Fruit fly (Drosophila melanogaster) whole organism, embryonic: ENCODE data around the gene CG43137.
A peak's percentile ranks its signal among the peaks of the same experiment; 100 is the strongest.

Experiments used
- Atf6 ChIP-seq: fragments of 200-800 bp; sonication (Bioruptor generic); IDR thresholded peaks from 2 replicates; pipeline ENCODE4 v1.3.6; 2022; ENCODE audit warnings: missing biosample characterization, missing genetic modification characterization
- B-H2 ChIP-seq: fragments of 200-800 bp; sonication (Bioruptor generic); optimal IDR thresholded peaks from 2 replicates; lab custom pipeline; 2018; ENCODE audit warnings: missing biosample characterization, mild to moderate bottlenecking, missing genetic modification characterization
- Bdp1 ChIP-seq: fragments of 200-800 bp; sonication (Bioruptor generic); optimal IDR thresholded peaks from 3 replicates; lab custom pipeline; 2016; ENCODE audit warnings: missing biosample characterization, missing genetic modification characterization
- CG12391 ChIP-seq: fragments of 200-800 bp; sonication (Bioruptor generic); optimal IDR thresholded peaks from 3 replicates; lab custom pipeline; 2018; ENCODE audit warnings: missing biosample characterization, mild to moderate bottlenecking, missing genetic modification characterization, moderate library complexity
- CG13424 ChIP-seq: fragments of 200-800 bp; sonication (Bioruptor generic); optimal IDR thresholded peaks from 2 replicates; lab custom pipeline; 2019; ENCODE audit warnings: missing biosample characterization, mild to moderate bottlenecking, missing genetic modification characterization, moderate library complexity
- CG13894 ChIP-seq: fragments of 200-800 bp; sonication (Bioruptor generic); optimal IDR thresholded peaks from 3 replicates; lab custom pipeline; 2018; ENCODE audit warnings: missing biosample characterization, mild to moderate bottlenecking, missing genetic modification characterization, moderate library complexity
- CG14965 ChIP-seq: fragments of 200-800 bp; sonication (Bioruptor generic); optimal IDR thresholded peaks from 2 replicates; lab custom pipeline; 2016; ENCODE audit warnings: missing biosample characterization, missing genetic modification characterization, borderline replicate concordance
- CG15269 ChIP-seq: fragments of 200-800 bp; sonication (Bioruptor generic); optimal IDR thresholded peaks from 2 replicates; lab custom pipeline; 2018; ENCODE audit warnings: missing biosample characterization, mild to moderate bottlenecking, missing genetic modification characterization, moderate library complexity
- CG1529 ChIP-seq: fragments of 200-800 bp; sonication (Bioruptor generic); optimal IDR thresholded peaks from 3 replicates; lab custom pipeline; 2018; ENCODE audit warnings: missing biosample characterization, missing genetic modification characterization
- CG16813 ChIP-seq: fragments of 200-800 bp; sonication (Bioruptor generic); IDR thresholded peaks from 3 replicates; pipeline ENCODE4 v1.3.6; 2022; ENCODE audit warnings: missing biosample characterization, missing genetic modification characterization; ENCODE audit not compliant: partially characterized antibody
- CG16863 ChIP-seq: fragments of 200-800 bp; sonication (Bioruptor generic); optimal IDR thresholded peaks from 3 replicates; lab custom pipeline; 2016; ENCODE audit warnings: missing biosample characterization, missing genetic modification characterization
- CG17612 ChIP-seq: fragments of 200-800 bp; sonication (Bioruptor generic); IDR thresholded peaks from 2 replicates; pipeline ENCODE4 v1.3.6; 2022; ENCODE audit warnings: missing biosample characterization, missing genetic modification characterization
- CG1832 ChIP-seq: fragments of 200-800 bp; sonication (Bioruptor generic); optimal IDR thresholded peaks from 2 replicates; lab custom pipeline; 2017; ENCODE audit warnings: missing biosample characterization, mild to moderate bottlenecking, missing genetic modification characterization, inconsistent platforms
- CG2199 ChIP-seq: fragments of 200-800 bp; sonication (Bioruptor generic); IDR thresholded peaks from 3 replicates; pipeline ENCODE4 v1.3.6; 2022; ENCODE audit warnings: missing biosample characterization, missing genetic modification characterization
- CG30403 ChIP-seq: fragments of 200-800 bp; sonication (Bioruptor generic); optimal IDR thresholded peaks from 3 replicates; lab custom pipeline; 2016; ENCODE audit warnings: missing biosample characterization, missing genetic modification characterization
- CG3163 ChIP-seq: fragments of 200-800 bp; sonication (Bioruptor generic); optimal IDR thresholded peaks from 3 replicates; lab custom pipeline; 2016; ENCODE audit warnings: missing biosample characterization, missing genetic modification characterization
- CG32767 ChIP-seq: fragments of 200-800 bp; sonication (Bioruptor generic); IDR thresholded peaks from 2 replicates; pipeline ENCODE4 v1.3.6; 2022; ENCODE audit warnings: missing biosample characterization, missing genetic modification characterization
- CG5245 ChIP-seq: fragments of 200-800 bp; sonication (Bioruptor generic); optimal IDR thresholded peaks from 3 replicates; lab custom pipeline; 2016; ENCODE audit warnings: missing biosample characterization, missing genetic modification characterization
- CG6272 ChIP-seq: fragments of 200-800 bp; sonication (Bioruptor generic); IDR thresholded peaks from 2 replicates; pipeline ENCODE4 v1.3.6; 2022; ENCODE audit warnings: missing biosample characterization, missing genetic modification characterization
- CG7271 ChIP-seq: fragments of 200-800 bp; sonication (Bioruptor generic); optimal IDR thresholded peaks from 2 replicates; lab custom pipeline; 2018; ENCODE audit warnings: missing biosample characterization, mild to moderate bottlenecking, missing genetic modification characterization, moderate library complexity
- CG8281 ChIP-seq: fragments of 200-800 bp; sonication (Bioruptor generic); optimal IDR thresholded peaks from 2 replicates; lab custom pipeline; 2018; ENCODE audit warnings: missing biosample characterization, mild to moderate bottlenecking, missing genetic modification characterization, moderate library complexity
- CG8478 ChIP-seq: fragments of >200 bp; optimal IDR thresholded peaks from 2 replicates; lab custom pipeline; 2018
- Dbx ChIP-seq: fragments of 200-800 bp; sonication (Bioruptor generic); IDR thresholded peaks from 3 replicates; pipeline ENCODE4 v1.3.6; 2022; ENCODE audit warnings: missing biosample characterization, missing genetic modification characterization
- Doc3 ChIP-seq: fragments of 200-800 bp; sonication (Bioruptor generic); IDR thresholded peaks from 3 replicates; pipeline ENCODE4 v1.3.6; 2022; ENCODE audit warnings: missing biosample characterization, missing genetic modification characterization; ENCODE audit not compliant: partially characterized antibody
- Drgx ChIP-seq: fragments of 200-800 bp; sonication (Bioruptor generic); IDR thresholded peaks from 2 replicates; pipeline ENCODE4 v1.3.6; 2022; ENCODE audit warnings: missing biosample characterization, missing genetic modification characterization
- H15 ChIP-seq: fragments of 200-800 bp; sonication (Bioruptor generic); IDR thresholded peaks from 3 replicates; pipeline ENCODE4 v1.3.6; 2022; ENCODE audit warnings: missing biosample characterization, missing genetic modification characterization
- Hr3 ChIP-seq: fragments of 200-800 bp; sonication (Bioruptor generic); optimal IDR thresholded peaks from 3 replicates; lab custom pipeline; 2016; ENCODE audit warnings: missing biosample characterization, missing genetic modification characterization
- Hr39 ChIP-seq: fragments of >200 bp; optimal IDR thresholded peaks from 2 replicates; lab custom pipeline; 2017
- Hr51 ChIP-seq, 2 experiments: fragments of 200-800 bp; sonication (Bioruptor generic); optimal IDR thresholded peaks; 2 replicates in 1 of 2; 3 replicates in 1 of 2; lab custom pipeline; 2016 to 2018; ENCODE audit warnings: missing biosample characterization in 2 of 2, missing genetic modification characterization in 2 of 2, mild to moderate bottlenecking in 1 of 2, moderate library complexity in 1 of 2
- Lhr ChIP-seq: fragments of 200-800 bp; sonication (Bioruptor generic); optimal IDR thresholded peaks from 3 replicates; lab custom pipeline; 2017; ENCODE audit warnings: mild to moderate bottlenecking, missing biosample characterization, missing genetic modification reagents, missing genetic modification characterization
- Lim3 ChIP-seq: fragments of 200-800 bp; sonication (Bioruptor generic); IDR thresholded peaks from 2 replicates; pipeline ENCODE4 v1.3.6; 2022; ENCODE audit warnings: missing biosample characterization, missing genetic modification characterization
- Mes4 ChIP-seq: fragments of 200-800 bp; sonication (Bioruptor generic); optimal IDR thresholded peaks from 2 replicates; lab custom pipeline; 2016; ENCODE audit warnings: missing biosample characterization, missing genetic modification characterization
- Opbp ChIP-seq: fragments of 200-800 bp; sonication (Bioruptor generic); IDR thresholded peaks from 3 replicates; pipeline ENCODE4 v1.3.6; 2022; ENCODE audit warnings: missing biosample characterization, missing genetic modification characterization; ENCODE audit not compliant: partially characterized antibody
- Optix ChIP-seq: fragments of 200-800 bp; sonication (Bioruptor generic); IDR thresholded peaks from 3 replicates; pipeline ENCODE4 v1.3.6; 2022; ENCODE audit warnings: missing biosample characterization, missing genetic modification characterization
- Pdp1 ChIP-seq, 2 experiments: fragments of 200-800 bp; sonication (Bioruptor generic); optimal IDR thresholded peaks; 3 replicates each; lab custom pipeline; 2016; ENCODE audit warnings: missing biosample characterization in 2 of 2, missing genetic modification characterization in 2 of 2, mild to moderate bottlenecking in 1 of 2, moderate library complexity in 1 of 2
- Sin3A ChIP-seq: fragments of >200 bp; optimal IDR thresholded peaks from 2 replicates; lab custom pipeline; 2018
- bbx ChIP-seq: fragments of 200-800 bp; sonication (Bioruptor generic); IDR thresholded peaks from 2 replicates; pipeline ENCODE4 v1.3.6; 2022; ENCODE audit warnings: missing biosample characterization, missing genetic modification characterization; ENCODE audit not compliant: partially characterized antibody
- ci ChIP-seq: fragments of 200-800 bp; sonication (Bioruptor generic); IDR thresholded peaks from 3 replicates; pipeline ENCODE4 v1.3.6; 2022; ENCODE audit warnings: missing biosample characterization, missing genetic modification characterization
- dati ChIP-seq: fragments of 200-800 bp; sonication (Bioruptor generic); IDR thresholded peaks from 2 replicates; pipeline ENCODE4 v1.3.6; 2022; ENCODE audit warnings: missing biosample characterization, missing genetic modification characterization
- dimm ChIP-seq: fragments of 200-800 bp; sonication (Bioruptor generic); IDR thresholded peaks from 2 replicates; pipeline ENCODE4 v1.3.6; 2022; ENCODE audit warnings: missing biosample characterization, missing genetic modification characterization
- dpn ChIP-seq, 2 experiments: fragments of 200-800 bp; sonication (Bioruptor generic); optimal IDR thresholded peaks; 3 replicates each; lab custom pipeline; 2016; ENCODE audit warnings: missing biosample characterization in 2 of 2, missing genetic modification characterization in 2 of 2
- eve ChIP-seq, 2 experiments: fragments of >200 bp; optimal IDR thresholded peaks; 2 replicates each; lab custom pipeline; 2017; ENCODE audit warnings: missing biosample characterization in 2 of 2, missing genetic modification characterization in 2 of 2
- gce ChIP-seq: fragments of 200-800 bp; sonication (Bioruptor generic); IDR thresholded peaks from 3 replicates; pipeline ENCODE4 v1.3.6; 2022; ENCODE audit warnings: missing biosample characterization, missing genetic modification characterization
- jumu ChIP-seq: fragments of 200-800 bp; sonication (Bioruptor generic); optimal IDR thresholded peaks from 3 replicates; lab custom pipeline; 2016; ENCODE audit warnings: missing biosample characterization, missing genetic modification characterization
- ken ChIP-seq: fragments of 200-800 bp; sonication (Bioruptor generic); IDR thresholded peaks from 3 replicates; pipeline ENCODE4 v1.3.6; 2022; ENCODE audit warnings: missing biosample characterization, missing genetic modification characterization
- lola ChIP-seq, 3 experiments: fragments of >200 bp in 2 of 3; fragments of 200-800 bp in 1 of 3; sonication (Bioruptor generic) in 1 of 3; optimal IDR thresholded peaks; 2 replicates each; lab custom pipeline; 2017 to 2019; ENCODE audit warnings: missing biosample characterization in 3 of 3, missing genetic modification characterization in 3 of 3, mild to moderate bottlenecking in 1 of 3, moderate library complexity in 1 of 3
- mirr ChIP-seq: fragments of 200-800 bp; sonication (Bioruptor generic); optimal IDR thresholded peaks from 3 replicates; lab custom pipeline; 2018; ENCODE audit warnings: missing biosample characterization, mild to moderate bottlenecking, missing genetic modification characterization
- odd ChIP-seq: fragments of 200-800 bp; sonication (Bioruptor generic); optimal IDR thresholded peaks from 2 replicates; lab custom pipeline; 2017; ENCODE audit warnings: missing biosample characterization, mild to moderate bottlenecking, missing genetic modification characterization
- pita ChIP-seq: fragments of 200-800 bp; sonication (Bioruptor generic); optimal IDR thresholded peaks from 2 replicates; lab custom pipeline; 2017; ENCODE audit warnings: missing biosample characterization, mild to moderate bottlenecking, missing genetic modification characterization
- ranshi ChIP-seq: fragments of 200-800 bp; sonication (Bioruptor generic); IDR thresholded peaks from 2 replicates; pipeline ENCODE4 v1.3.6; 2022; ENCODE audit warnings: missing biosample characterization, missing genetic modification characterization
- tio ChIP-seq: fragments of 200-800 bp; sonication (Bioruptor generic); optimal IDR thresholded peaks from 2 replicates; lab custom pipeline; 2017; ENCODE audit warnings: missing biosample characterization, missing genetic modification characterization, inconsistent platforms
- vnd ChIP-seq: fragments of 200-800 bp; sonication (Bioruptor generic); IDR thresholded peaks from 3 replicates; pipeline ENCODE4 v1.3.6; 2022; ENCODE audit warnings: missing biosample characterization, missing genetic modification characterization; ENCODE audit not compliant: partially characterized antibody

CG43137 gene

dm6 chrX:5883394-5883793 is 18.4 kb upstream of the CG43137 start (continued):
- TF ChIP-seq B-H2 (peak; percentile 25), Bdp1 (GFP tag; lab: Kevin White, UChicago) (no peak), CG14965 (no peak), Dbx (peak; percentile 74), CG5245 (peak; percentile 10), Mes4 (GFP tag; lab: Kevin White, UChicago) (peak; percentile 25), vnd (GFP tag; lab: Robert Waterston, UW) (no peak), CG8478 (lab: Kevin White, UChicago) (no peak), Opbp (GFP tag; lab: Robert Waterston, UW) (peak; percentile 49; the same call in 1 of the 3 replicates), CG1832 (no peak), jumu (peak; percentile 17), Pdp1 (GFP tag; optimal IDR thresholded peaks at IDR 0.05; lab: Kevin White, UChicago) (peak; percentile 20 to 32), CG16863 (peak; percentile 20), Doc3 (GFP tag; lab: Robert Waterston, UW) (no peak), Atf6 (GFP tag; lab: Robert Waterston, UW) (no peak), lola (GFP tag; optimal IDR thresholded peaks at IDR 0.05; lab: Kevin White, UChicago) (no peak), eve (GFP tag; optimal IDR thresholded peaks at IDR 0.05; lab: Kevin White, UChicago) (no peak), CG6272 (GFP tag; lab: Robert Waterston, UW) (no peak), Lim3 (GFP tag; lab: Robert Waterston, UW) (no peak), CG12391 (tag; lab: Kevin White, UChicago) (peak; percentile 36), CG3163 (peak; percentile 15), CG8281 (tag; lab: Kevin White, UChicago) (no peak), H15 (GFP tag; lab: Robert Waterston, UW) (0 out of 3 replicates have a peak, but pooled peaks have one; percentile 42), CG17612 (GFP tag; lab: Robert Waterston, UW) (no peak), CG32767 (no peak), CG13424 (peak; percentile 1), Hr3 (GFP tag; lab: Kevin White, UChicago) (peak; percentile 15), CG13894 (tag; lab: Kevin White, UChicago) (peak; percentile 67), Optix (GFP tag; lab: Robert Waterston, UW) (no peak), gce (GFP tag; lab: Robert Waterston, UW) (no peak), CG16813 (GFP tag; lab: Robert Waterston, UW) (no peak), tio (GFP tag; lab: Kevin White, UChicago) (no peak), mirr (GFP tag; lab: Kevin White, UChicago) (no peak), Hr51 (GFP tag; optimal IDR thresholded peaks at IDR 0.05; lab: Kevin White, UChicago) (peak; percentile 10 to 15), Drgx (GFP tag; lab: Robert Waterston, UW) (no peak), odd (no peak), Sin3A (no peak), dimm (GFP tag; lab: Robert Waterston, UW) (no peak), bbx (GFP tag; lab: Robert Waterston, UW) (no peak), CG15269 (no peak), CG2199 (peak; percentile 78), CG30403 (GFP tag; lab: Kevin White, UChicago) (peak; percentile 41), dati (GFP tag; lab: Robert Waterston, UW) (no peak), ranshi (GFP tag; lab: Robert Waterston, UW) (peak; percentile 13; the same call in 1 of the 2 replicates), ken (GFP tag; lab: Robert Waterston, UW) (peak; percentile 57; the same call in 2 of the 3 replicates), dpn (GFP tag; optimal IDR thresholded peaks at IDR 0.05; lab: Kevin White, UChicago) (peak; percentile 37 to 59), CG7271 (tag; lab: Kevin White, UChicago) (no peak), Hr39 (no peak), ci (no peak), CG1529 (GFP tag; lab: Kevin White, UChicago) (no peak), pita (GFP tag; lab: Kevin White, UChicago) (peak; percentile 37), Lhr (GFP tag; lab: Kevin White, UChicago) (peak; percentile 82)
